Worm (Caenorhabditis elegans): ENCODE results near the gene srz-15.

DNA sequence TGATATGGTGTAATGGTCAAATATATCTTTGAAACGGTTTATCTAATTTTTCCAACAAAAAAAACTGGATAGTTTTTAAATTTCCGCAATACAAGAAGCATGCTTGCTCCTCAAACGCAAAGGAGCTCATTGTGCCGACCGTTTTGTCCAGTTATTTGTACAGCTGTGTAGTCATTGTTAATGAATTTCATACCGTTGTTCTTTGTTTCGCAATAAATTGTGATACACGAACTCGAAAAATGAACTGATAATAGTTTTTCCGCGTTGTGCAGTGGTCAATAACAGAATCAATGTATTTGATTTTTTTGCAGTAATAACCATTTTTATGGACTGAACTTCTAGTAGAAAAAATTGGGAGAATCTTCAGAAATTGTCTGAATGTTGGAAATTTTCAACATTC is 16.8 kb upstream of the srz-15 start:
- TF ChIP-seq npax-4 (tag; optimal IDR thresholded peaks at IDR 0.05) (no peak), C08G9.2 (tag; optimal IDR thresholded peaks at IDR 0.05) (no peak), sox-4 (tag; optimal IDR thresholded peaks at IDR 0.05) (no peak), madf-2 (tag; optimal IDR thresholded peaks at IDR 0.05) (no peak), ref-2 (tag; optimal IDR thresholded peaks at IDR 0.05) (no peak), lin-11 (tag; optimal IDR thresholded peaks at IDR 0.05) (no peak), hlh-8 (tag; optimal IDR thresholded peaks at IDR 0.05) (no peak), ceh-22 (tag; optimal IDR thresholded peaks at IDR 0.05) (no peak), hlh-30 (tag; optimal IDR thresholded peaks at IDR 0.05; ENCODE audit: insufficient read depth) (no peak), ceh-30 (tag; optimal IDR thresholded peaks at IDR 0.05) (no peak), ceh-9 (tag; optimal IDR thresholded peaks at IDR 0.05) (no peak), tbx-2 (tag; optimal IDR thresholded peaks at IDR 0.05) (no peak)
